Worm (Caenorhabditis elegans): ENCODE measurements around the gene nlp-21.
A peak's percentile ranks its signal among the peaks of the same experiment; 100 is the strongest.

nlp-21 gene

DNA sequence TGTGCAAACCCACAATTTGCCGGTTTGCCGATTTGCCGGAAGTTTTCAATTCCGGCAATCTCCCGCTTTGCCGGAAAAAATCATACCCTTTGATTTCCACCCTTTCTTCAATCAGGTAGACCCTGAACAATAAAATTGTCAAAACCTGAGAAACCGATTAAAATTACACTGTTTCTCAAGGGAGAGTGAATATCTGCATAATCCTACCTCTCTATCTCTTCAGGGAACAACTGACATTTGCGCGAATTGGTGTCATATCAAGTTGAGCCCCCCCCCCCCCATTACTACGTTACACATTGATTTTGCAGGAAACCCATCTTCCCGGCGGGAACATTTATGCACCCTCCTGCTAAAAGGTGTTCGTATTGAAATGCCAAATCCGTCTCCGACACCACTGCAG is 17.3 kb upstream of the nlp-21 start, which contains the start of gene twk-31:
twk-31 (plus strand) TSS at position 301 of the 400 bp plus-strand sequence.
- no peak for TF ChIP-seq alr-1 (tag; optimal IDR thresholded peaks at IDR 0.05)
- TF ChIP-seq Y55F3AM.14 (GFP tag; optimal IDR thresholded peaks at IDR 0.05) = no peak

DNA sequence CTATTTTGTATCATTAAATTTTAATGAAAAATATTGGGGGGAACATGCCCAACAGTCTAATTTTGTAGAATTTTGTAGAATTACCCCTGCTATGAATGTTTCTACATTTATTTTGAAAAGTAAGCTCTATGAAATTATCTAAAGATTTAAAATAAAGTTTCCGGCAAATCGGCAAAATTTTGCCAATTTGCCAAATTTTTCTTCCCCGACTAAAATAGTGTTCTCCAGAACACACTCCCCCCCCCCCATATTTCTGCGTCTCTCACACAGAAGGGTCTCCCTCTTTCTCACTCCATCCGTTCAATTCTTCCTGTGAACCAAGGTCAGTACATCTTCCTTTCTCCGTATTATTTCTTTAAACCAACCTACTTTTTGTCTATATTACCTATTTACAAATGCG is 12.0 kb upstream of the nlp-21 start, which contains the start of gene Y47D3B.4:
Y47D3B.4 (plus strand) TSS at position 301 of the 400 bp plus-strand sequence.
- no peak for TF ChIP-seq sem-4 (tag; optimal IDR thresholded peaks at IDR 0.05)
- TF ChIP-seq lsy-2 (tag; optimal IDR thresholded peaks at IDR 0.05) = no peak
- TF ChIP-seq gmeb-1 (tag; optimal IDR thresholded peaks at IDR 0.05) = no peak
- TF ChIP-seq nhr-77 (tag; optimal IDR thresholded peaks at IDR 0.05) = no peak
- TF ChIP-seq nhr-237 (tag; optimal IDR thresholded peaks at IDR 0.05) = no peak
- TF ChIP-seq elt-1 (tag; optimal IDR thresholded peaks at IDR 0.05) = no peak

DNA sequence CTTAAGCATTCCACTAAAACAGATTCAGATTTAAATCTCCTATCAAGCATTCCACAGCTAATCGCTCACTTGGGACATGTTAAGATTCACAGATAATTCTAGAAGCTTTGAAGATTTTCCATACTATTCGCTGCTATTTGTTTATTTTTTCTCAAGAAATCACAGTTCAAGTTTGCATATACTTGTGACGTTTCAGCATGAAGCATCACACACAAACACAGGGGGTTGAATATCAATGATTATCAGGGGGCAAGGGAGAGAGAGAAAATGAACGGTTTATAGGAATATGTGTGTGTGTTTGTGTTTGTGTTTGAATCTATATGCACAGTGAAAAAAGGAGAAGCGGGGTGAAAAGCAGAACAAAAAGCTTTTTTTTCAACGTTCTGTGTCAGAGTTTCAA is 9.7 kb upstream of the nlp-21 start, which contains the start of gene Y47D3B.12:
Y47D3B.12 (plus strand) TSS at position 301 of the 400 bp plus-strand sequence.
- no peak for TF ChIP-seq ztf-11 (tag; optimal IDR thresholded peaks at IDR 0.05)
- no peak for TF ChIP-seq Y55F3AM.14 (GFP tag; optimal IDR thresholded peaks at IDR 0.05)
- no peak for TF ChIP-seq blmp-1 (tag; optimal IDR thresholded peaks at IDR 0.05; ENCODE audit: insufficient read depth)
- no peak for TF ChIP-seq nhr-77 (tag; optimal IDR thresholded peaks at IDR 0.05)
- no peak for TF ChIP-seq lin-13 (GFP tag; optimal IDR thresholded peaks at IDR 0.05)
- no peak for TF ChIP-seq nhr-237 (tag; optimal IDR thresholded peaks at IDR 0.05)
- TF ChIP-seq nhr-11 (tag; optimal IDR thresholded peaks at IDR 0.05) = no peak
- no peak for TF ChIP-seq ceh-16 (tag; optimal IDR thresholded peaks at IDR 0.05)
- TF ChIP-seq skn-1 (tag; optimal IDR thresholded peaks at IDR 0.05) = no peak
- TF ChIP-seq nhr-12 (tag; optimal IDR thresholded peaks at IDR 0.05) = no peak
- no peak for TF ChIP-seq nhr-23 (tag; optimal IDR thresholded peaks at IDR 0.05)
- TF ChIP-seq sem-4 (tag; optimal IDR thresholded peaks at IDR 0.05) = no peak
- TF ChIP-seq ZK546.5 (tag; optimal IDR thresholded peaks at IDR 0.05) = no peak
- TF ChIP-seq nhr-21 (tag; optimal IDR thresholded peaks at IDR 0.05) = no peak
- no peak for TF ChIP-seq snpc-4 (tag; optimal IDR thresholded peaks at IDR 0.05)
- no peak for TF ChIP-seq lsy-2 (tag; optimal IDR thresholded peaks at IDR 0.05)

DNA sequence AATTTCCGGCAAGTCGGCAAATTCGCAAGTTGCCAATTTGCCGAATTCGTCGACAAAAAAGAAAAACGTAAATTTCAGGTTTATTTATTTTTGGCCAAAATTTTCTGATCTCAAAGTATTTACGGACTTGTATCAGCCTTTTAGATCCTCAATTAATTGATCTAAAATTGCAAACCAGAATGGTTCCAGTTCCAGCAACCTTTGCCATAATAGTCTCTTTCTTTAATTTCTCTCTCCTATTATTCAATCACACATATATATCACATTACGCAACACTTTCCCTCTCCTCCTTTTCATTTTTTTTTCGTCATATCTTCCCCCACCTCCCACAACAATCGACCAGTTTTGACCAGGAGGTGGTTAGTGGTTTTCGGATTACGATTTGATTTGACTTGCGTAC is 4.4 kb upstream of the nlp-21 start, which contains the start of gene Y47D3B.3:
Y47D3B.3 (plus strand) TSS at position 301 of the 400 bp plus-strand sequence.
- TF ChIP-seq ZK546.5 (tag; optimal IDR thresholded peaks at IDR 0.05) = no peak
- TF ChIP-seq sem-4 (tag; optimal IDR thresholded peaks at IDR 0.05) = no peak
- TF ChIP-seq unc-39 (tag; optimal IDR thresholded peaks at IDR 0.05) = no peak
- TF ChIP-seq egl-27 (tag; optimal IDR thresholded peaks at IDR 0.05) = no peak
- TF ChIP-seq ztf-4 (tag; optimal IDR thresholded peaks at IDR 0.05) = no peak
- TF ChIP-seq R02D3.7 (tag; optimal IDR thresholded peaks at IDR 0.05) = no peak
- no peak for TF ChIP-seq ceh-16 (tag; optimal IDR thresholded peaks at IDR 0.05)

DNA sequence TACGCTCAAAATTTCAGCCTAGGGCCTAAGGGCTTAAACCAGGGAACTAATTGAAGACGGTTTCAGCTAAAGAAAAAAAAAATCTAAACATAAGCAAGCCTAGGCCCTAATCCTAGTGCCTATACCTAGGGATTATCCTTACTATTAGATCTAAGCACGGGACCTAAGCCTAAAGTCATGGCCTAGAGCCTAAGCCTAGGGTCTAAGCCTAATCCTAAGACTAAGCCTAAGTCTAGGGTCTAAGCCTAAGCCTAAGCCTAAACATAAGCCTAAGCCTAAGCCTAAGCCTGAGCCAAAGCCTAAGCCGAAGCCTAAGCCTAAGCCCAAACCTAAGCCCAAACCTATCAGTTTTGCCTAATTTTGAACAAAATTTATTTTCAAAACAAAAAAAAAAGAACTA is 322 bp downstream of the nlp-21 start:
- no peak for TF ChIP-seq sma-9 (GFP tag; optimal IDR thresholded peaks at IDR 0.05)
- TF ChIP-seq sma-9 (tag; optimal IDR thresholded peaks at IDR 0.05) = no peak
- TF ChIP-seq skn-1 (tag; optimal IDR thresholded peaks at IDR 0.05) = no peak
- TF ChIP-seq nhr-11 (tag; optimal IDR thresholded peaks at IDR 0.05) = no peak
- TF ChIP-seq mbf-1 (tag; optimal IDR thresholded peaks at IDR 0.05) = no peak
- TF ChIP-seq crh-2 (tag; optimal IDR thresholded peaks at IDR 0.05) = no peak
- no peak for TF ChIP-seq nhr-6 (tag; optimal IDR thresholded peaks at IDR 0.05)
- TF ChIP-seq zag-1 (tag; optimal IDR thresholded peaks at IDR 0.05) = no peak
- no peak for TF ChIP-seq ZK546.5 (tag; optimal IDR thresholded peaks at IDR 0.05)
- no peak for TF ChIP-seq F13H6.1 (tag; optimal IDR thresholded peaks at IDR 0.05)
- no peak for TF ChIP-seq lsy-2 (tag; optimal IDR thresholded peaks at IDR 0.05)
- TF ChIP-seq nhr-23 (tag; optimal IDR thresholded peaks at IDR 0.05) = no peak

DNA sequence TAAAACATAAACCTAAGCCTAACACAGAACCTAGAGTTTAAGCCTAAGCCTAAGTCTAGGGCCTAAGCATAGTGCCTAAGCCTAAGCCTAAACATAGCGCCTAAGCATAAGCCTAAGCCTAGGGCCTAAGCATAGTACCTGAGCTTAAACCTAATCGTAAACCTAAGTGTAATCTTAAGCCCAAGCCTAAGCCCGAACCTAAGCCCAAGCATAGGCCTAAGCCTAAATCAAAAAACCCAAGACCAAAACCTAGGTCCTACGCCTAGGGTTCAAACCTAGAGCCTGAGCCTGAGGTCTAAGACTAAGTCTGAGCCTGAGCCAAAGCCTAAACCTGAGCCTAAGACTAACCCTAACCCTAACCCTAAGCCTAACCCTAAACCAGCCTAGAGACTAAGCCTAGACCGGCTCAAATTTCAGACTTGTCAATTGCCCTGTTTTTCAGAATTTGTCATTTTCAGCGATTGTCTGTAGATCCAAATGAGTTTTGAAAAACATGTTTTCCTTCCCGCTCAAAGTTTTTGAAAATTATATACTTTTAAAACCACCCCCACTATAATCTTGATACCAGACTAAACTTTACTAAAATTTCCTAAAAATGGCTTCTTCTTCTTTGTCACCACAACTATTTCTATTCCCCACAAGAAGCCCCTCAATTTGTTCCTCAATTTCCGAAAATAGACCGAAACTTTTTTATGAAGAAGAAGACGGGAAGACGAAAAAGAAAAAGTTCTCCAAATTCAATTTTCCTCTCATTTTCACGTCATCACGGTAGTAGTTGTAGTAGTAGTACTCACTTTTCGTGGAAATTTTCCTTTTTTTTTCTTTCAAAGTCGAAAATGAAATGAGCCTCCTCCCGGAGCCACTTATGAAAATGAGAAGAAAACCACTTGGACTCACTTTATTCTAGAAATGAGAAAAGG is 1.2 kb downstream of the nlp-21 start:
- peak in 1 of 2 experiments; percentile 28 for TF ChIP-seq lsy-2 (tag; optimal IDR thresholded peaks at IDR 0.05)
- peak; percentile 3 for TF ChIP-seq C34F6.9 (tag; optimal IDR thresholded peaks at IDR 0.05)
- TF ChIP-seq lin-13 (GFP tag; optimal IDR thresholded peaks at IDR 0.05) = no peak
- no peak for TF ChIP-seq gmeb-1 (tag; optimal IDR thresholded peaks at IDR 0.05)

All from whole organism, L2 larva.